Fruit fly (Drosophila melanogaster) whole organism, prepupa: Measurements from ENCODE around the gene Nuak.

ENCODE experiments used
- CG11294 ChIP-seq: fragments of 200-800 bp; sonication (Bioruptor generic); IDR thresholded peaks from 2 replicates; pipeline ENCODE4 v1.3.6; 2022; ENCODE audit warnings: missing biosample characterization, missing genetic modification characterization
- CG11762 ChIP-seq: fragments of 200-800 bp; sonication (Bioruptor generic); optimal IDR thresholded peaks from 3 replicates; lab custom pipeline; 2016; ENCODE audit warnings: missing biosample characterization, missing genetic modification characterization; ENCODE audit not compliant: insufficient read depth
- CG11902 ChIP-seq: fragments of 200-800 bp; sonication (Bioruptor generic); optimal IDR thresholded peaks from 3 replicates; lab custom pipeline; 2016; ENCODE audit warnings: missing biosample characterization, missing genetic modification characterization
- CG1621 ChIP-seq: fragments of 200-800 bp; sonication (Bioruptor generic); optimal IDR thresholded peaks from 3 replicates; lab custom pipeline; 2018; ENCODE audit warnings: missing biosample characterization, mild to moderate bottlenecking, missing genetic modification characterization
- CG3032 ChIP-seq: fragments of 200-800 bp; optimal IDR thresholded peaks from 2 replicates; lab custom pipeline; 2019; ENCODE audit warnings: missing biosample characterization, mild to moderate bottlenecking, missing genetic modification characterization, moderate library complexity
- CG3919 ChIP-seq: fragments of 200-800 bp; sonication (Bioruptor generic); optimal IDR thresholded peaks from 3 replicates; lab custom pipeline; 2016; ENCODE audit warnings: missing biosample characterization, missing genetic modification characterization
- CG6276 ChIP-seq: fragments of 200-800 bp; sonication (Bioruptor generic); optimal IDR thresholded peaks from 2 replicates; lab custom pipeline; 2017; ENCODE audit warnings: missing biosample characterization, mild to moderate bottlenecking, missing genetic modification characterization
- CG6792 ChIP-seq: fragments of 200-800 bp; sonication (Bioruptor generic); optimal IDR thresholded peaks from 3 replicates; lab custom pipeline; 2016; ENCODE audit warnings: missing biosample characterization, missing genetic modification characterization
- CG6808 ChIP-seq: fragments of 200-800 bp; sonication (Bioruptor generic); optimal IDR thresholded peaks from 3 replicates; lab custom pipeline; 2017; ENCODE audit warnings: missing biosample characterization, missing genetic modification characterization, mild to moderate bottlenecking, moderate library complexity, missing genetic modification reagents
- CG7368 ChIP-seq: fragments of 200-800 bp; sonication (Bioruptor generic); optimal IDR thresholded peaks from 3 replicates; lab custom pipeline; 2016; ENCODE audit warnings: missing biosample characterization, missing genetic modification characterization
- CG8119 ChIP-seq: fragments of 200-800 bp; sonication (Bioruptor generic); IDR thresholded peaks from 3 replicates; pipeline ENCODE4 v1.3.6; 2022; ENCODE audit warnings: missing biosample characterization, missing genetic modification characterization
- CG8319 ChIP-seq: fragments of 200-800 bp; sonication (Bioruptor generic); optimal IDR thresholded peaks from 3 replicates; lab custom pipeline; 2016; ENCODE audit warnings: missing biosample characterization, missing genetic modification characterization
- CG9139 ChIP-seq: fragments of 200-800 bp; sonication (Bioruptor generic); optimal IDR thresholded peaks from 3 replicates; lab custom pipeline; 2017; ENCODE audit warnings: missing biosample characterization, mild to moderate bottlenecking, missing genetic modification characterization
- Eip78C ChIP-seq: fragments of 200-800 bp; sonication (Bioruptor generic); peaks from one replicate; lab custom pipeline; 2016; ENCODE audit warnings: missing biosample characterization, missing genetic modification characterization
- Eip93F ChIP-seq: fragments of 200-800 bp; sonication (Bioruptor generic); optimal IDR thresholded peaks from 2 replicates; lab custom pipeline; 2016; ENCODE audit warnings: missing biosample characterization, mild to moderate bottlenecking, missing genetic modification characterization
- Ets96B ChIP-seq: fragments of 200-800 bp; optimal IDR thresholded peaks from 2 replicates; lab custom pipeline; 2019; ENCODE audit warnings: missing biosample characterization, mild to moderate bottlenecking, missing genetic modification characterization, moderate library complexity
- Gug ChIP-seq: fragments of 200-800 bp; sonication (Bioruptor generic); IDR thresholded peaks from 2 replicates; pipeline ENCODE4 v1.3.6; 2022; ENCODE audit warnings: missing biosample characterization, missing genetic modification characterization
- Lpt ChIP-seq: fragments of 200-800 bp; sonication (Bioruptor generic); optimal IDR thresholded peaks from 3 replicates; lab custom pipeline; 2016; ENCODE audit warnings: missing biosample characterization, missing genetic modification characterization
- Met ChIP-seq: fragments of 200-800 bp; sonication (Bioruptor generic); optimal IDR thresholded peaks from 3 replicates; lab custom pipeline; 2016; ENCODE audit warnings: missing biosample characterization, missing genetic modification characterization
- OdsH ChIP-seq: fragments of 200-800 bp; sonication (Bioruptor generic); optimal IDR thresholded peaks from 3 replicates; lab custom pipeline; 2016; ENCODE audit warnings: missing biosample characterization, missing genetic modification characterization
- Sox102F ChIP-seq: fragments of 200-800 bp; sonication (Bioruptor generic); optimal IDR thresholded peaks from 2 replicates; lab custom pipeline; 2016; ENCODE audit warnings: missing biosample characterization, mild to moderate bottlenecking, missing genetic modification characterization
- Sox14 ChIP-seq: fragments of 200-800 bp; sonication (Bioruptor generic); optimal IDR thresholded peaks from 3 replicates; lab custom pipeline; 2016; ENCODE audit warnings: missing biosample characterization, missing genetic modification characterization
- Sox15 ChIP-seq: fragments of 200-800 bp; sonication (Bioruptor generic); optimal IDR thresholded peaks from 3 replicates; lab custom pipeline; 2016; ENCODE audit warnings: missing biosample characterization, missing genetic modification characterization
- acj6 ChIP-seq: fragments of 200-800 bp; sonication (Bioruptor generic); optimal IDR thresholded peaks from 3 replicates; lab custom pipeline; 2016; ENCODE audit warnings: missing biosample characterization, missing genetic modification characterization
- cyc ChIP-seq: fragments of 200-800 bp; sonication (Bioruptor generic); optimal IDR thresholded peaks from 3 replicates; lab custom pipeline; 2016; ENCODE audit warnings: missing biosample characterization, missing genetic modification characterization
- dac ChIP-seq: fragments of 200-800 bp; sonication (Bioruptor generic); optimal IDR thresholded peaks from 2 replicates; lab custom pipeline; 2017; ENCODE audit warnings: missing biosample characterization, mild to moderate bottlenecking, missing genetic modification characterization
- dsx ChIP-seq: fragments of 200-800 bp; optimal IDR thresholded peaks from 3 replicates; lab custom pipeline; 2019; ENCODE audit warnings: missing biosample characterization, mild to moderate bottlenecking, missing genetic modification characterization, moderate library complexity; ENCODE audit not compliant: poor library complexity, severe bottlenecking
- eg ChIP-seq: fragments of 200-800 bp; sonication (Bioruptor generic); IDR thresholded peaks from 3 replicates; pipeline ENCODE4 v1.3.6; 2022; ENCODE audit warnings: missing biosample characterization, missing genetic modification characterization
- esn ChIP-seq: fragments of 200-800 bp; sonication (Bioruptor generic); optimal IDR thresholded peaks from 2 replicates; lab custom pipeline; 2016; ENCODE audit warnings: missing biosample characterization, mild to moderate bottlenecking, missing genetic modification characterization, moderate library complexity
- fd59A ChIP-seq: fragments of 200-800 bp; sonication (Bioruptor generic); optimal IDR thresholded peaks from 2 replicates; lab custom pipeline; 2017; ENCODE audit warnings: missing biosample characterization, mild to moderate bottlenecking, missing genetic modification characterization, missing genetic modification reagents
- fd85E ChIP-seq: fragments of 200-800 bp; sonication (Bioruptor generic); optimal IDR thresholded peaks from 3 replicates; lab custom pipeline; 2016; ENCODE audit warnings: missing biosample characterization, missing genetic modification characterization
- lz ChIP-seq: fragments of 200-800 bp; sonication (Bioruptor generic); optimal IDR thresholded peaks from 3 replicates; lab custom pipeline; 2016; ENCODE audit warnings: missing biosample characterization, missing genetic modification characterization
- pdm3 ChIP-seq: fragments of 200-800 bp; sonication (Bioruptor generic); optimal IDR thresholded peaks from 3 replicates; lab custom pipeline; 2016; ENCODE audit warnings: missing biosample characterization, missing genetic modification characterization
- salr ChIP-seq, 2 experiments: fragments of 200-800 bp; sonication (Bioruptor generic); optimal IDR thresholded peaks; 3 replicates each; lab custom pipeline; 2016 to 2018; ENCODE audit warnings: missing biosample characterization in 2 of 2, missing genetic modification characterization in 2 of 2, mild to moderate bottlenecking in 1 of 2
- spab ChIP-seq: fragments of 200-800 bp; sonication (Bioruptor generic); optimal IDR thresholded peaks from 2 replicates; lab custom pipeline; 2017; ENCODE audit warnings: missing biosample characterization, mild to moderate bottlenecking, missing genetic modification characterization, missing genetic modification reagents
- ss ChIP-seq, 2 experiments: fragments of 200-800 bp; sonication (Bioruptor generic); optimal IDR thresholded peaks; 2 replicates in 1 of 2; 3 replicates in 1 of 2; lab custom pipeline; 2017 to 2018; ENCODE audit warnings: mild to moderate bottlenecking in 2 of 2, missing biosample characterization in 2 of 2, missing genetic modification characterization in 2 of 2, moderate library complexity in 1 of 2
- svp ChIP-seq: fragments of 200-800 bp; sonication (Bioruptor generic); peaks from one replicate; lab custom pipeline; 2016; ENCODE audit warnings: missing biosample characterization, missing genetic modification characterization
- vri ChIP-seq: fragments of 200-800 bp; sonication (Bioruptor generic); optimal IDR thresholded peaks from 3 replicates; lab custom pipeline; 2016; ENCODE audit warnings: missing biosample characterization, mild to moderate bottlenecking, missing genetic modification characterization

The Nuak gene

DNA sequence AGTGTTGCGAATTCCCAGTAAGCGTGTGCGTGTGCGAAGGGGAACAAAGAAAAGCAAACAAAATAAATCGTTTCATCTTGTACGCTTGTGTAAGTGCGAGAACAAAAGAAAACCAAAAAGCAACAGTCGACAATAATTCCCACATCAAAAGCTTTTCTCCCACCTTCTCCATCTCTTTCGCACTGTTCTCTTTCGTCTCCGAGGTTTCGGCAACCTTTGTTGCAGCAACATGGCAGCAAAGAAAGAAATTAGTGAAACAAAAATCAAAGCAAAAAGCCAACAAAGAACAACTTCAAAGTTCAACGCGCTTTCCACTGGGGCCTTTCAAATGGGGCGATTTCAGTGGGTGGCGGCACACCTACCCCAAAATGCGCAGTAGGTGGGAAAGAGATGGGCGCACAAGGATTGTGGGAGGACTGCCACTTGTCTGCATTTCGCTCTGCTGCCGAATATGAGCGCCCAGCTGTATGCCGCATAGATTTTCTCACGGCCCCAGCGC, 87.9 kb downstream of the Nuak start (continued):
- peak; percentile 98 for TF ChIP-seq CG6808 (GFP tag; lab: Kevin White, UChicago)
- peak; percentile 87 for TF ChIP-seq Eip78C
- peak; percentile 84 for TF ChIP-seq CG3919 (GFP tag; lab: Kevin White, UChicago)
- TF ChIP-seq CG9139 = peak; percentile 98
- TF ChIP-seq ss (GFP tag; optimal IDR thresholded peaks at IDR 0.05; lab: Kevin White, UChicago) = peak; percentile 99
- TF ChIP-seq CG3032 = peak; percentile 99
- peak; percentile 77 for TF ChIP-seq fd85E (GFP tag; lab: Kevin White, UChicago)
- peak; percentile 99 for TF ChIP-seq dsx
- peak; percentile 34 for TF ChIP-seq Met (GFP tag; lab: Kevin White, UChicago)
- no peak for TF ChIP-seq Gug
- peak; percentile 68 for TF ChIP-seq svp
- peak; percentile 0 for TF ChIP-seq esn (GFP tag; lab: Kevin White, UChicago)
- no peak for TF ChIP-seq CG11294
- peak; percentile 99 for TF ChIP-seq CG1621 (tag; lab: Kevin White, UChicago)
- TF ChIP-seq lz (GFP tag; lab: Kevin White, UChicago) = peak; percentile 12
- peak; percentile 71 for TF ChIP-seq CG11762 (GFP tag; lab: Kevin White, UChicago)
- TF ChIP-seq vri (GFP tag; lab: Kevin White, UChicago) = peak; percentile 75
- peak; percentile 92 to 99 for TF ChIP-seq salr (GFP tag; optimal IDR thresholded peaks at IDR 0.05; lab: Kevin White, UChicago)
- peak; percentile 86 for TF ChIP-seq OdsH (GFP tag; lab: Kevin White, UChicago)
- TF ChIP-seq Sox102F (GFP tag; lab: Kevin White, UChicago) = peak; percentile 83
- TF ChIP-seq CG8119 (GFP tag; lab: Robert Waterston, UW) = no peak
- peak; percentile 98 for TF ChIP-seq CG6276 (GFP tag; lab: Kevin White, UChicago)
- TF ChIP-seq Sox15 (GFP tag; lab: Kevin White, UChicago) = no peak
- peak; percentile 77 for TF ChIP-seq CG6792
- TF ChIP-seq dac (GFP tag; lab: Kevin White, UChicago) = peak; percentile 99
- peak; percentile 99 for TF ChIP-seq Ets96B (tag; lab: Kevin White, UChicago)
- peak; percentile 96 for TF ChIP-seq fd59A (GFP tag; lab: Kevin White, UChicago)
- peak; percentile 97 for TF ChIP-seq Sox14 (GFP tag; lab: Kevin White, UChicago)
- peak; percentile 88 for TF ChIP-seq CG7368 (GFP tag; lab: Kevin White, UChicago)
- no peak for TF ChIP-seq eg
- TF ChIP-seq Eip93F (GFP tag; lab: Kevin White, UChicago) = peak; percentile 8
- peak; percentile 95 for TF ChIP-seq Lpt
- TF ChIP-seq pdm3 (GFP tag; lab: Kevin White, UChicago) = peak; percentile 92
- TF ChIP-seq cyc (GFP tag; lab: Kevin White, UChicago) = no peak
- peak; percentile 65 for TF ChIP-seq acj6 (GFP tag; lab: Kevin White, UChicago)

DNA sequence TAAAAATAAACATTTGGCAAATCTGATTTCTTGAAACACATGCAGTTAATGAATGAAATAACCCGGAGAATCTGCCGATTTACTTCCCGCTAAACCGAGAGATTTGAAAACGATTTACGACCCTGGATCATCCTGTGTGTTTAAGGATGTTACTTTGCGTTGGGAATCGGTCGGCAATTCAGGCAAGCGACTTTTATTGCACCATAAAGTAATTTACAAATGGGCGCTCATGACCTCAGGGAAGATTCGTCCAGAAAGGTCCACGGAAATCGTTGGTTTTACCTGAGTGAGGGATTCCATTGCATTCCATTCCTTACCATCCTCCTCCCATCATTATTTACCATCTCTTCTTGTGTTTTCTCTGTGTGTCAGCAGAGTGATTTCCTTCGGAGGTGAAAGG, 88.7 kb downstream of the Nuak start:
- TF ChIP-seq fd85E (GFP tag; lab: Kevin White, UChicago) (no peak), CG8319 (GFP tag; lab: Kevin White, UChicago) (no peak), spab (GFP tag; lab: Kevin White, UChicago) (no peak), ss (GFP tag; optimal IDR thresholded peaks at IDR 0.05; lab: Kevin White, UChicago) (no peak), Gug (no peak), CG11902 (no peak)
